Worm (Caenorhabditis elegans): ENCODE measurements around the gene nrf-5.
A peak's percentile ranks its signal among the peaks of the same experiment; 100 is the strongest.

ce11 chrV:13818824-13819408 is 9.2 kb upstream of the nrf-5 start, which contains the start of gene sel-10:
- TF ChIP-seq nhr-23 (tag; optimal IDR thresholded peaks at IDR 0.05) (no peak), egl-27 (tag; optimal IDR thresholded peaks at IDR 0.05) (peak; percentile 37), ztf-11 (tag; optimal IDR thresholded peaks at IDR 0.05) (no peak), unc-62 (GFP tag; optimal IDR thresholded peaks at IDR 0.05) (no peak), elt-1 (tag; optimal IDR thresholded peaks at IDR 0.05) (no peak)
